Fruit fly (Drosophila melanogaster): Measurements from ENCODE around the gene Neos.

dm6 chr3L:7249167-7249566, 7.7 kb downstream of the Neos start, which contains the start of gene Cdc27:
- TF ChIP-seq CG15710 (tag; optimal IDR thresholded peaks at IDR 0.05) = peak; percentile 31
- TF ChIP-seq Pif1A (GFP tag; optimal IDR thresholded peaks at IDR 0.05) = no peak
- TF ChIP-seq CG32121 (GFP tag; IDR thresholded peaks at IDR 0.05) = no peak
- no peak for TF ChIP-seq CG13204 (GFP tag; optimal IDR thresholded peaks at IDR 0.05)
- TF ChIP-seq CG12605 (GFP tag; IDR thresholded peaks at IDR 0.05) = no peak

Data from whole organism, pupa.